Worm (Caenorhabditis elegans) whole organism, midembryonic: ENCODE data around the gene math-33.

Experiments used
- cog-1 ChIP-seq: sonication (generic microtip); optimal IDR thresholded peaks from 2 replicates; lab custom pipeline; 2016; ENCODE audit warnings: missing genetic modification characterization, missing compliant biosample characterization
- klf-2 ChIP-seq: fragments of 200-800 bp; sonication (Bioruptor generic); conservative IDR thresholded peaks from 2 replicates; pipeline ENCODE4 v1.3.6; 2022; ENCODE audit warnings: missing genetic modification reagents, missing genetic modification characterization, missing compliant biosample characterization
- ref-1 ChIP-seq: fragments of 200-800 bp; sonication (Bioruptor generic); conservative IDR thresholded peaks from 2 replicates; pipeline ENCODE4 v1.3.6; 2022; ENCODE audit warnings: missing genetic modification reagents, missing genetic modification characterization, missing compliant biosample characterization
- tab-1 ChIP-seq: fragments of 200-800 bp; sonication (Bioruptor generic); IDR thresholded peaks from 2 replicates; pipeline ENCODE4 v1.3.6; 2022; ENCODE audit warnings: missing genetic modification characterization, missing compliant biosample characterization
- ztf-23 ChIP-seq: fragments of 200-800 bp; sonication (Bioruptor generic); IDR thresholded peaks from 2 replicates; pipeline ENCODE4 v1.3.6; 2022; ENCODE audit warnings: missing genetic modification reagents, missing genetic modification characterization, missing compliant biosample characterization

DNA sequence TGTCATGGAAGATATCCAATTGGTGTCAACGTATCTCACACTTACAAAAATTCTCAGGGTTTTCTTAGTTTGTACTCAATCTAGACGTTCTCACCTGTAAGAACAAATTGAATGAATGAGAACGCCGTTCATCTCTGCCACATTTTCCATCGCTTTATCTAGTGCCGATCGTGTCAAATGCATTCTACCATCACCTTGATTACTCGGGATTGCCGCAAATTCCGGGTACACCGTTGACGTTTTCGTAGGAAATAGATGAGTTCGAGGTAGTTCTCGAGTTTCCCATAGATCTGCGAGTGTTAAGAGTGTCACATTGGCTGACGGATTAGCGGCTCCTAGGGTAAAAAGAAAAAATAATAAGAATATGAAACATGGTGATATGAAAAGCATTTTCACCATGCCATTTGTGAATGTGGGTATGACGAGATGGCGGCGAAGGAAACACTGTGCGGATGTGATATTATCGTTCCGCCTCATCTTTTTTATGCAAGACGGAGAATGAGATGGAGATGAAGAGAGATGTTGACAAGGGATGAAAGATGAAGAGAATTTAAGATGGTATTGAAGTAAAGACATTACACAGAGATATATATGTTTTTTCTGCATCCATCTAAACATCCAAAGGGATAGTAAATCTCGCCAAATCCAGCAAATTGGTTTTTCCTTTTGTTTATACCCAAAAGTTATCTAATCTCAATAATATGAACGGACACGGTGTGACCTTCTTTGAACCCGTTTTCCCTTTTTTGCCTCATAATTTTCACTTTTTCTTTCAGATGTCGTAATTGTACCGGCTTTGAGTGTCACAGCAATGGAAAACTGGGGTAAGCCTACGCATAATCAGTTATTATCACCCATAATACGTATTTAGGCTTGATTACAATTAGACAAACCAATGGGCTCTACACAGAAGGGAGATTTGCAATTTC is 20.3 kb upstream of the math-33 start, which contains the start of gene lact-8:
- TF ChIP-seq tab-1 (GFP tag; lab: Robert Waterston, UW) (no peak), ref-1 (GFP tag; lab: Robert Waterston, UW) (no peak), klf-2 (GFP tag; lab: Robert Waterston, UW) (no peak), cog-1 (no peak), ztf-23 (GFP tag; lab: Robert Waterston, UW) (no peak)
